Fruit fly (Drosophila melanogaster): Measurements from ENCODE around the gene CG43367.

Gene CG43367

DNA sequence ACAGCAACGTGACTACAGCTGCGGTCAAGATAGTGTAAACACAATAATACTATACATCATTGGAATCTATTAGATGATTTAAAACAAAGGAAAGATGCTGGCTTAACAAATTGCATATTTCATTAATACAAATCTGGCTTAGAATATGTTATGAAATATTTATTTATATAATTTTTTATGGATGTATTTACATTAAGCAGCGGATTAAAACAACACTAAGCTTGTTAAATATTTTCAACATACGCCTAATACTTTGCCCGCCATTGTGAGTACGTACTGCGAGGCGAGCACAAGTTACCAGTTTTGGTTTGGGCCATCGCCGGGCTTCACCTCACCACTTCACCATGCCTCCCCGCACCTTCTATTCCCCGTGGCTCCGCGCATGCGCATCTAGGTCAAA is 76.1 kb downstream of the CG43367 start (continued):
- TF ChIP-seq CG6276 (GFP tag; optimal IDR thresholded peaks at IDR 0.05) (peak; percentile 80), CG11294 (GFP tag; IDR thresholded peaks at IDR 0.05) (peak; percentile 29; the same call in 1 of the 2 replicates), CG10669 (GFP tag; optimal IDR thresholded peaks at IDR 0.05) (peak; percentile 66), acj6 (GFP tag; optimal IDR thresholded peaks at IDR 0.05) (peak; percentile 76), dac (GFP tag; optimal IDR thresholded peaks at IDR 0.05) (peak; percentile 13), Met (GFP tag; optimal IDR thresholded peaks at IDR 0.05) (peak; percentile 77), Hr38 (GFP tag; optimal IDR thresholded peaks at IDR 0.05) (no peak), fd59A (GFP tag; optimal IDR thresholded peaks at IDR 0.05) (peak; percentile 58), pdm3 (GFP tag; optimal IDR thresholded peaks at IDR 0.05) (peak; percentile 59), Sox14 (GFP tag; optimal IDR thresholded peaks at IDR 0.05) (peak; percentile 30)

DNA sequence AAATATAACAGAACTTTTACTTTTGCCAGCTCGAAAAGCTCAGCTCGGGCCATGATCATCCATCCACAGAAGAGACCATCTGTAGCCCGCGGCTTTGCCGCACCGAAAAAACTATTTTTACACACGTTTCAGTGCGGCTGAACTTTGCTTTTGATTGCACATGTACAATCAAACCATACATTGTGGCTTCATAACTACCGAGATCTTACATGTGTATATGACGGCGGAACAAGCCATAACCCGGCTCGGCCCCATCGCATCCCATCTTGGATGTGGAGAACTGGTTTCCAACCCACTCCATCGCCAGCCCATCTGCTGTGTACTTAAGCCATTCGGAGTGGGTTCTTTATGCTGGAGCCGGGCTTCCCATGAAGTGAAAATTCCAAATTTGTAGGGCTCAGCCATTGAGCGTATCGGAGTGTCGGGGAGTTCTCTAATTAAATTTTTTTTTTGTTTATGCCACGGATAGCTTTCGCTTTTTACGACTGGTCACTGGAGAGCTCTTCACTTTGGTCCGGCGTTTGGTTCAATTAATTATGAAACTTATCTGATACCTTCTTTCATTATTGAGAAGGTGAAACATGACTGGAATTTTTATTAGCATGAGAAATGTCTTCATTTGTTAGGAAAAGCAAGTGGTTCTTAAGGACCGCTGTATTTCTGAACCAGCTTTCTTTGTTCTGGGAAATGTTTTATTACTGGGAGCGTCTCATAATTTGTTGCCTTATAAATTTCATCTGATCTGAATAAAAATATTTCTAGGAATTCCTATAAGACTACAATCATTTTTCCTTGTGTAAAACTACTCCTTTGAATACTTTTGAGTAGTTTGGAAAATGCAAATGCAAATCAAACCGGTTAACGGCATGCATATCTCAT is 77.4 kb downstream of the CG43367 start:
- TF ChIP-seq CG6808 (GFP tag; optimal IDR thresholded peaks at IDR 0.05) (no peak), CG4318 (GFP tag; optimal IDR thresholded peaks at IDR 0.05) (no peak), Eip93F (GFP tag; optimal IDR thresholded peaks at IDR 0.05) (no peak), pdm3 (GFP tag; optimal IDR thresholded peaks at IDR 0.05) (no peak), dac (GFP tag; optimal IDR thresholded peaks at IDR 0.05) (no peak), CG3919 (GFP tag; optimal IDR thresholded peaks at IDR 0.05) (peak; percentile 46), CG3032 (tag; optimal IDR thresholded peaks at IDR 0.05) (peak; percentile 34), Lpt (GFP tag; optimal IDR thresholded peaks at IDR 0.05) (no peak), Hr38 (GFP tag; optimal IDR thresholded peaks at IDR 0.05) (no peak), CG7368 (GFP tag; optimal IDR thresholded peaks at IDR 0.05) (no peak), dsx (GFP tag; optimal IDR thresholded peaks at IDR 0.05; ENCODE audit: poor library complexity, severe bottlenecking) (peak; percentile 96), CG15336 (GFP tag; IDR thresholded peaks at IDR 0.05) (peak; percentile 28; the same call in 1 of the 2 replicates), CG11902 (GFP tag; optimal IDR thresholded peaks at IDR 0.05) (no peak), Sox15 (GFP tag; optimal IDR thresholded peaks at IDR 0.05) (no peak), svp (GFP tag) (no peak), CG6854 (GFP tag; optimal IDR thresholded peaks at IDR 0.05) (no peak), Sox14 (GFP tag; optimal IDR thresholded peaks at IDR 0.05) (peak; percentile 48), CG31627 (GFP tag; optimal IDR thresholded peaks at IDR 0.05) (no peak), esn (GFP tag; optimal IDR thresholded peaks at IDR 0.05) (no peak), salr (GFP tag; optimal IDR thresholded peaks at IDR 0.05) (no peak), CG16779 (tag; optimal IDR thresholded peaks at IDR 0.05) (no peak), CG6276 (GFP tag; optimal IDR thresholded peaks at IDR 0.05) (no peak), CG10631 (GFP tag; optimal IDR thresholded peaks at IDR 0.05) (peak; percentile 37), CG6792 (GFP tag; optimal IDR thresholded peaks at IDR 0.05) (no peak), lz (GFP tag; optimal IDR thresholded peaks at IDR 0.05) (no peak), Ets21C (GFP tag; optimal IDR thresholded peaks at IDR 0.05) (no peak), Blimp-1 (GFP tag; optimal IDR thresholded peaks at IDR 0.05) (no peak), topi (GFP tag; optimal IDR thresholded peaks at IDR 0.05) (no peak), acj6 (GFP tag; optimal IDR thresholded peaks at IDR 0.05) (no peak), net (GFP tag; optimal IDR thresholded peaks at IDR 0.05) (no peak), Smox (GFP tag; optimal IDR thresholded peaks at IDR 0.05) (no peak), Sox102F (GFP tag; optimal IDR thresholded peaks at IDR 0.05) (peak; percentile 0), Ets96B (tag; optimal IDR thresholded peaks at IDR 0.05) (no peak), CG6163 (GFP tag; IDR thresholded peaks at IDR 0.05) (0 out of 3 replicates have a peak, but pooled peaks have one; percentile 21), spab (GFP tag; optimal IDR thresholded peaks at IDR 0.05) (peak; percentile 13), CG10669 (GFP tag; optimal IDR thresholded peaks at IDR 0.05) (no peak), fd85E (GFP tag; optimal IDR thresholded peaks at IDR 0.05) (no peak), Hr4 (GFP tag; optimal IDR thresholded peaks at IDR 0.05) (no peak), Hr39 (GFP tag; optimal IDR thresholded peaks at IDR 0.05) (no peak), Eip75B (GFP tag; optimal IDR thresholded peaks at IDR 0.05) (no peak), CG9139 (GFP tag; optimal IDR thresholded peaks at IDR 0.05) (no peak), achi (GFP tag; optimal IDR thresholded peaks at IDR 0.05) (no peak), fkh (GFP tag; optimal IDR thresholded peaks at IDR 0.05) (no peak), CG8632 (GFP tag; optimal IDR thresholded peaks at IDR 0.05) (no peak)

Data from whole organism, prepupa.